Worm (Caenorhabditis elegans): Measurements from ENCODE around the gene F11F1.1.

DNA sequence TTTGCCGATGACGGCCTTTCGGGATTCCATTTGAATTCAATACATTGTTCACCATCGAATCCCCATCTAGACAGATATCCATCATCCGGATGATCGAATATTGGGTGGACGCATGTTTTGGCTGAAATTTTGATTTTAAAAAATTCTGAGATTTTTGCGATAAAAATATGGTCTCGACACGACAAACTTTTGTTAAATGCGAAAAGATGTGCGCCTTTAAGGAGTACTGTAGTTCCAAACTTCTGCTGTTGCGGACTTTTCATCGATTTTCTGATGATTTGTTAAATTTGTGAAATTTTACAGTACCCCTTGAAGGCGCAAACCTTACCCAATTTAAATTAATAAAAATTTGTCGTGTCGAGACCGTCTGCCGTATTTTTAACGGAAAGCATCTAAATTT, 32.5 kb downstream of the F11F1.1 start:
- TF ChIP-seq hnd-1 (tag; optimal IDR thresholded peaks at IDR 0.05) (no peak), hmg-4 (GFP tag; optimal IDR thresholded peaks at IDR 0.05) (no peak), hmbx-1 (tag; optimal IDR thresholded peaks at IDR 0.05) (no peak), tra-4 (tag; optimal IDR thresholded peaks at IDR 0.05) (no peak)
